Fruit fly (Drosophila melanogaster) whole organism, embryonic: ENCODE data around the gene CG43439.

Source experiments
- ATbp ChIP-seq: fragments of 200-800 bp; sonication (Bioruptor generic); optimal IDR thresholded peaks from 2 replicates; lab custom pipeline; 2017; ENCODE audit warnings: missing biosample characterization, mild to moderate bottlenecking, missing genetic modification characterization, missing genetic modification reagents
- CG10209 ChIP-seq: fragments of 200-800 bp; sonication (Bioruptor generic); optimal IDR thresholded peaks from 3 replicates; lab custom pipeline; 2017; ENCODE audit warnings: missing biosample characterization, mild to moderate bottlenecking, missing genetic modification characterization, missing genetic modification reagents
- CG10366 ChIP-seq: fragments of 200-800 bp; sonication (Bioruptor generic); IDR thresholded peaks from 2 replicates; pipeline ENCODE4 v1.3.6; 2022; ENCODE audit warnings: missing biosample characterization, missing genetic modification characterization
- CG11696 ChIP-seq: fragments of 200-800 bp; sonication (Bioruptor generic); IDR thresholded peaks from 2 replicates; pipeline ENCODE4 v1.3.6; 2022; ENCODE audit warnings: missing biosample characterization, missing genetic modification characterization
- CG11723 ChIP-seq: fragments of 200-800 bp; sonication (Bioruptor generic); optimal IDR thresholded peaks from 2 replicates; lab custom pipeline; 2017; ENCODE audit warnings: missing biosample characterization, mild to moderate bottlenecking, missing genetic modification characterization
- CG12942 ChIP-seq: fragments of 200-800 bp; sonication (Bioruptor generic); optimal IDR thresholded peaks from 3 replicates; lab custom pipeline; 2016; ENCODE audit warnings: missing biosample characterization, missing genetic modification characterization
- CG13287 ChIP-seq: fragments of 200-800 bp; sonication (Bioruptor generic); IDR thresholded peaks from 2 replicates; pipeline ENCODE4 v1.3.6; 2022; ENCODE audit warnings: missing biosample characterization, missing genetic modification characterization; ENCODE audit not compliant: partially characterized antibody
- CG14014 ChIP-seq: fragments of 200-800 bp; sonication (Bioruptor generic); IDR thresholded peaks from 2 replicates; pipeline ENCODE4 v1.3.6; 2022; ENCODE audit warnings: missing biosample characterization, missing genetic modification characterization
- CG14441 ChIP-seq: fragments of 200-800 bp; sonication (Bioruptor generic); IDR thresholded peaks from 2 replicates; pipeline ENCODE4 v1.3.6; 2022; ENCODE audit warnings: missing biosample characterization, missing genetic modification characterization
- CG16815 ChIP-seq: fragments of 200-800 bp; sonication (Bioruptor generic); optimal IDR thresholded peaks from 3 replicates; lab custom pipeline; 2017; ENCODE audit warnings: missing biosample characterization, mild to moderate bottlenecking, missing genetic modification characterization
- CG16863 ChIP-seq: fragments of 200-800 bp; sonication (Bioruptor generic); optimal IDR thresholded peaks from 3 replicates; lab custom pipeline; 2016; ENCODE audit warnings: missing biosample characterization, missing genetic modification characterization
- CG18619 ChIP-seq: fragments of 200-800 bp; sonication (Bioruptor generic); optimal IDR thresholded peaks from 3 replicates; lab custom pipeline; 2017; ENCODE audit warnings: missing biosample characterization, mild to moderate bottlenecking, missing genetic modification characterization
- CG2712 ChIP-seq: fragments of 200-800 bp; optimal IDR thresholded peaks from 3 replicates; lab custom pipeline; 2019; ENCODE audit warnings: missing biosample characterization, mild to moderate bottlenecking, missing genetic modification characterization, moderate library complexity
- CG2875 ChIP-seq: fragments of 200-800 bp; sonication (Bioruptor generic); optimal IDR thresholded peaks from 2 replicates; lab custom pipeline; 2017; ENCODE audit warnings: missing biosample characterization, mild to moderate bottlenecking, missing genetic modification characterization, missing genetic modification reagents
- CG31441 ChIP-seq: fragments of 200-800 bp; sonication (Bioruptor generic); IDR thresholded peaks from 2 replicates; pipeline ENCODE4 v1.3.6; 2022; ENCODE audit warnings: missing biosample characterization, missing genetic modification characterization
- CG3407 ChIP-seq: fragments of 200-800 bp; sonication (Bioruptor generic); optimal IDR thresholded peaks from 2 replicates; lab custom pipeline; 2018; ENCODE audit warnings: missing biosample characterization, mild to moderate bottlenecking, missing genetic modification characterization
- CG3995 ChIP-seq: fragments of 200-800 bp; sonication (Bioruptor generic); optimal IDR thresholded peaks from 3 replicates; lab custom pipeline; 2016; ENCODE audit warnings: missing biosample characterization, missing genetic modification characterization
- CG5953 ChIP-seq: fragments of 200-800 bp; sonication (Bioruptor generic); IDR thresholded peaks from 2 replicates; pipeline ENCODE4 v1.3.6; 2022; ENCODE audit warnings: missing biosample characterization, missing genetic modification characterization
- CG6272 ChIP-seq: fragments of 200-800 bp; sonication (Bioruptor generic); IDR thresholded peaks from 2 replicates; pipeline ENCODE4 v1.3.6; 2022; ENCODE audit warnings: missing biosample characterization, missing genetic modification characterization
- CG6689 ChIP-seq: fragments of 200-800 bp; sonication (Bioruptor generic); IDR thresholded peaks from 2 replicates; pipeline ENCODE4 v1.3.6; 2022; ENCODE audit warnings: missing biosample characterization, missing genetic modification characterization
- CG8290 ChIP-seq, 3 experiments: fragments of 200-800 bp; sonication (Bioruptor generic); optimal IDR thresholded peaks; 2 replicates each; lab custom pipeline; 2016 to 2019; ENCODE audit warnings: missing biosample characterization in 3 of 3, missing genetic modification characterization in 3 of 3, mild to moderate bottlenecking in 2 of 3, moderate library complexity in 1 of 3
- CG9437 ChIP-seq: fragments of 200-800 bp; sonication (Bioruptor generic); optimal IDR thresholded peaks from 2 replicates; lab custom pipeline; 2018; ENCODE audit warnings: missing biosample characterization, mild to moderate bottlenecking, missing genetic modification characterization
- CG9817 ChIP-seq: fragments of 200-800 bp; sonication (Bioruptor generic); optimal IDR thresholded peaks from 2 replicates; lab custom pipeline; 2018; ENCODE audit warnings: missing biosample characterization, mild to moderate bottlenecking, missing genetic modification characterization, moderate library complexity
- CoRest ChIP-seq: fragments of 200-800 bp; sonication (Bioruptor generic); optimal IDR thresholded peaks from 3 replicates; lab custom pipeline; 2018; ENCODE audit warnings: missing biosample characterization, mild to moderate bottlenecking, missing genetic modification characterization, moderate library complexity
- Drgx ChIP-seq: fragments of 200-800 bp; sonication (Bioruptor generic); IDR thresholded peaks from 2 replicates; pipeline ENCODE4 v1.3.6; 2022; ENCODE audit warnings: missing biosample characterization, missing genetic modification characterization
- Fer1 ChIP-seq: fragments of 200-800 bp; sonication (Bioruptor generic); optimal IDR thresholded peaks from 2 replicates; lab custom pipeline; 2017; ENCODE audit warnings: missing biosample characterization, mild to moderate bottlenecking, missing genetic modification characterization
- H15 ChIP-seq: fragments of 200-800 bp; sonication (Bioruptor generic); IDR thresholded peaks from 3 replicates; pipeline ENCODE4 v1.3.6; 2022; ENCODE audit warnings: missing biosample characterization, missing genetic modification characterization
- HHEX ChIP-seq: fragments of 200-800 bp; sonication (Bioruptor generic); optimal IDR thresholded peaks from 3 replicates; lab custom pipeline; 2017; ENCODE audit warnings: missing biosample characterization, mild to moderate bottlenecking, missing genetic modification characterization, missing genetic modification reagents
- MESR4 ChIP-seq: fragments of 200-800 bp; sonication (Bioruptor generic); optimal IDR thresholded peaks from 2 replicates; lab custom pipeline; 2018; ENCODE audit warnings: missing biosample characterization, mild to moderate bottlenecking, missing genetic modification characterization, moderate library complexity
- Xbp1 ChIP-seq: fragments of 200-800 bp; sonication (Bioruptor generic); optimal IDR thresholded peaks from 3 replicates; lab custom pipeline; 2016; ENCODE audit warnings: missing biosample characterization, mild to moderate bottlenecking, missing genetic modification characterization
- abd-A ChIP-seq: fragments of 200-800 bp; sonication (Bioruptor generic); optimal IDR thresholded peaks from 3 replicates; lab custom pipeline; 2019; ENCODE audit warnings: missing biosample characterization, mild to moderate bottlenecking, missing genetic modification characterization, moderate library complexity
- ara ChIP-seq: fragments of 200-800 bp; sonication (Bioruptor generic); IDR thresholded peaks from 2 replicates; pipeline ENCODE4 v1.3.6; 2022; ENCODE audit warnings: missing biosample characterization, missing genetic modification characterization
- bcd ChIP-seq: fragments of 200-800 bp; sonication (Bioruptor generic); optimal IDR thresholded peaks from 2 replicates; lab custom pipeline; 2017; ENCODE audit warnings: missing biosample characterization, mild to moderate bottlenecking, missing genetic modification characterization
- dpn ChIP-seq, 2 experiments: fragments of 200-800 bp; sonication (Bioruptor generic); optimal IDR thresholded peaks; 3 replicates each; lab custom pipeline; 2016; ENCODE audit warnings: missing biosample characterization in 2 of 2, missing genetic modification characterization in 2 of 2
- dysf ChIP-seq: fragments of 200-800 bp; sonication (Bioruptor generic); IDR thresholded peaks from 3 replicates; pipeline ENCODE4 v1.3.6; 2022; ENCODE audit warnings: missing biosample characterization, missing genetic modification characterization
- grau ChIP-seq: fragments of 200-800 bp; optimal IDR thresholded peaks from 3 replicates; lab custom pipeline; 2019; ENCODE audit warnings: missing biosample characterization, mild to moderate bottlenecking, missing genetic modification characterization, moderate library complexity
- gt ChIP-seq: fragments of 200-800 bp; sonication (Bioruptor generic); IDR thresholded peaks from 2 replicates; pipeline ENCODE4 v1.3.6; 2022; ENCODE audit warnings: missing biosample characterization, missing genetic modification characterization
- kah ChIP-seq: fragments of 200-800 bp; sonication (Bioruptor generic); optimal IDR thresholded peaks from 2 replicates; lab custom pipeline; 2018; ENCODE audit warnings: missing biosample characterization, mild to moderate bottlenecking, missing genetic modification characterization
- nerfin-1 ChIP-seq: fragments of 200-800 bp; sonication (Bioruptor generic); optimal IDR thresholded peaks from 3 replicates; lab custom pipeline; 2019; ENCODE audit warnings: missing biosample characterization, mild to moderate bottlenecking, missing genetic modification characterization, moderate library complexity
- pan ChIP-seq, 4 experiments: fragments of >200 bp in 3 of 4; fragments of 200-800 bp in 1 of 4; sonication (Bioruptor generic) in 1 of 4; optimal IDR thresholded peaks in 3 of 4; IDR thresholded peaks in 1 of 4; 2 replicates each; pipeline versions ENCODE4 v1.3.6 to Lab custom; 2017 to 2022; ENCODE audit warnings: missing biosample characterization in 2 of 4, missing genetic modification characterization in 2 of 4, mixed read lengths in 1 of 4
- peb ChIP-seq: fragments of 200-800 bp; sonication (Bioruptor generic); IDR thresholded peaks from 2 replicates; pipeline ENCODE4 v1.3.6; 2022; ENCODE audit warnings: missing biosample characterization, missing genetic modification characterization
- pho ChIP-seq: fragments of 200-800 bp; sonication (Bioruptor generic); optimal IDR thresholded peaks from 2 replicates; lab custom pipeline; 2016; ENCODE audit warnings: missing biosample characterization, missing genetic modification characterization
- prd ChIP-seq, 3 experiments: fragments of >200 bp in 2 of 3; fragments of 200-800 bp in 1 of 3; sonication (Bioruptor generic) in 1 of 3; optimal IDR thresholded peaks in 2 of 3; IDR thresholded peaks in 1 of 3; 2 replicates in 2 of 3; 3 replicates in 1 of 3; pipeline versions ENCODE4 v1.3.6 to Lab custom; 2017 to 2022; ENCODE audit warnings: missing biosample characterization in 1 of 3, missing genetic modification characterization in 1 of 3
- rib ChIP-seq: fragments of 200-800 bp; sonication (Bioruptor generic); IDR thresholded peaks from 2 replicates; pipeline ENCODE4 v1.3.6; 2022; ENCODE audit warnings: missing biosample characterization, missing genetic modification characterization
- row ChIP-seq: fragments of 200-800 bp; sonication (Bioruptor generic); IDR thresholded peaks from 3 replicates; pipeline ENCODE4 v1.3.6; 2022; ENCODE audit warnings: missing biosample characterization, missing genetic modification characterization
- sim ChIP-seq: fragments of 200-800 bp; sonication (Bioruptor generic); IDR thresholded peaks from 2 replicates; pipeline ENCODE4 v1.3.6; 2022; ENCODE audit warnings: missing biosample characterization, missing genetic modification characterization
- vvl ChIP-seq: fragments of 200-800 bp; sonication (Bioruptor generic); IDR thresholded peaks from 2 replicates; pipeline ENCODE4 v1.3.6; 2022; ENCODE audit warnings: missing biosample characterization, missing genetic modification characterization
- wor ChIP-seq: fragments of 200-800 bp; sonication (Bioruptor generic); IDR thresholded peaks from 2 replicates; pipeline ENCODE4 v1.3.6; 2022; ENCODE audit warnings: missing biosample characterization, missing genetic modification characterization
- zfh1 ChIP-seq: fragments of 200-800 bp; sonication (Bioruptor generic); IDR thresholded peaks from 3 replicates; pipeline ENCODE4 v1.3.6; 2022; ENCODE audit warnings: missing biosample characterization, missing genetic modification characterization

The CG43439 gene

DNA sequence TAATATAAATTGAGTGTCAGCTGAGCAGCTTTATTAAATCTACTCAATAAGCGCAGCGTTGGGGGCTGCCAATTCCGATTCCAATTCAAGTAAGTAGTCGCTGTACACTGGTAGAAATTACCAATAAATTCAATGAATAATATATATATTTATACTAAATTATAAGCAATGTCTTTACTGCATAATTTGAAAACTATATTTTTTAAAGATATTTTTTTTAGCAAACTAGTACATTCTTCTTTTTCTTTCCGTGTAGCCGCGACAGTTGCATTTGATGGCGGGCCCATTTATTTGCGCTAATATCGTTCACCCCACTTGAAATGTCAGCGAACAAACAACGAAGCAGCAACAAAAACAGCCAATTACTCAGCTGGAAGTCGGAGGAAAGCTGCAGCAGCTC lies 7.0 kb downstream of the CG43439 start (continued):
- peak; percentile 5 for TF ChIP-seq grau (tag; lab: Kevin White, UChicago)
- no peak for TF ChIP-seq rib (GFP tag; lab: Robert Waterston, UW)
- TF ChIP-seq CG13287 (GFP tag; lab: Robert Waterston, UW): no peak
- TF ChIP-seq Drgx: peak; percentile 85
- peak; percentile 72 for TF ChIP-seq row
- TF ChIP-seq prd (optimal IDR thresholded peaks at IDR 0.05; lab: Kevin White, UChicago): no peak
- TF ChIP-seq prd (GFP tag; IDR thresholded peaks at IDR 0.05; lab: Robert Waterston, UW): peak; percentile 72
- TF ChIP-seq CG6272 (GFP tag; lab: Robert Waterston, UW): no peak
- peak; percentile 44 for TF ChIP-seq wor (GFP tag; lab: Robert Waterston, UW)
- TF ChIP-seq CG31441 (GFP tag; lab: Robert Waterston, UW): peak; percentile 71
- TF ChIP-seq CG5953 (GFP tag; lab: Robert Waterston, UW): peak; percentile 45
- TF ChIP-seq abd-A: no peak
- TF ChIP-seq CG2712 (tag; lab: Kevin White, UChicago): peak; percentile 72
- TF ChIP-seq gt: no peak
- TF ChIP-seq CG14014 (GFP tag; lab: Robert Waterston, UW): peak; percentile 66
- TF ChIP-seq CG10209 (GFP tag; lab: Kevin White, UChicago): peak; percentile 31
- TF ChIP-seq CG14441: peak; percentile 46; the same call in 1 of the 2 replicates
- TF ChIP-seq pan (optimal IDR thresholded peaks at IDR 0.05; lab: Kevin White, UChicago): no peak
- peak in 1 of 2 experiments; percentile 61 for TF ChIP-seq pan (GFP tag; optimal IDR thresholded peaks at IDR 0.05 in 1 of 2, IDR thresholded peaks at IDR 0.05 in 1 of 2)
- TF ChIP-seq MESR4: no peak
- TF ChIP-seq CG6689 (GFP tag; lab: Robert Waterston, UW): peak; percentile 71
- TF ChIP-seq CoRest (tag; lab: Kevin White, UChicago): peak; percentile 54
- TF ChIP-seq CG18619: peak; percentile 32
- peak in 1 of 2 experiments; percentile 18 for TF ChIP-seq dpn (GFP tag; optimal IDR thresholded peaks at IDR 0.05; lab: Kevin White, UChicago)
- TF ChIP-seq nerfin-1 (tag; lab: Kevin White, UChicago): peak; percentile 16
- TF ChIP-seq Fer1: peak; percentile 57
- no peak for TF ChIP-seq CG16863 (GFP tag; lab: Kevin White, UChicago)
- TF ChIP-seq dysf (GFP tag; lab: Robert Waterston, UW): peak; percentile 64; the same call in 2 of the 3 replicates
- peak; percentile 2 for TF ChIP-seq CG12942 (GFP tag; lab: Kevin White, UChicago)
- no peak for TF ChIP-seq H15 (GFP tag; lab: Robert Waterston, UW)
- TF ChIP-seq ara (GFP tag; lab: Robert Waterston, UW): peak; percentile 35; the same call in 1 of the 2 replicates
- peak; percentile 86 for TF ChIP-seq vvl (GFP tag; lab: Robert Waterston, UW)
- TF ChIP-seq CG3407: peak; percentile 40
- no peak for TF ChIP-seq CG3995 (GFP tag; lab: Kevin White, UChicago)
- peak; percentile 29 for TF ChIP-seq HHEX (GFP tag; lab: Kevin White, UChicago)
- no peak for TF ChIP-seq pho (GFP tag; lab: Kevin White, UChicago)
- TF ChIP-seq CG16815 (GFP tag; lab: Kevin White, UChicago): peak; percentile 42
- no peak for TF ChIP-seq peb
- TF ChIP-seq CG10366: peak; percentile 64
- TF ChIP-seq CG9437 (GFP tag; lab: Kevin White, UChicago): peak; percentile 19
- TF ChIP-seq sim: 0 out of 2 replicates have a peak, but pooled peaks have one; percentile 46
- TF ChIP-seq CG11696 (GFP tag; lab: Robert Waterston, UW): 0 out of 2 replicates have a peak, but pooled peaks have one; percentile 40
- peak; percentile 60 for TF ChIP-seq Xbp1 (GFP tag; lab: Kevin White, UChicago)
- peak; percentile 59 for TF ChIP-seq ATbp
- TF ChIP-seq kah (GFP tag; lab: Kevin White, UChicago): peak; percentile 19
- TF ChIP-seq bcd (GFP tag; lab: Kevin White, UChicago): peak; percentile 59
- peak; percentile 42 for TF ChIP-seq CG8290 (GFP tag; optimal IDR thresholded peaks at IDR 0.05; lab: Kevin White, UChicago)
- no peak for TF ChIP-seq CG8290 (tag; optimal IDR thresholded peaks at IDR 0.05; lab: Kevin White, UChicago)
- TF ChIP-seq CG9817 (tag; lab: Kevin White, UChicago): no peak
- no peak for TF ChIP-seq CG11723 (GFP tag; lab: Kevin White, UChicago)
- TF ChIP-seq zfh1 (GFP tag; lab: Robert Waterston, UW): peak; percentile 77
- TF ChIP-seq CG2875 (GFP tag; lab: Kevin White, UChicago): peak; percentile 51
